Fruit fly (Drosophila melanogaster): ENCODE results near the gene CG6293.

- TF ChIP-seq Crg-1 (GFP tag; optimal IDR thresholded peaks at IDR 0.05) (no peak), tj (GFP tag; optimal IDR thresholded peaks at IDR 0.05) (no peak), kay (GFP tag; ENCODE audit: borderline replicate concordance) (peak; percentile 31), pad (GFP tag; optimal IDR thresholded peaks at IDR 0.05) (no peak), Clk (GFP tag; optimal IDR thresholded peaks at IDR 0.05) (no peak), toe (GFP tag; optimal IDR thresholded peaks at IDR 0.05) (no peak), bab1 (GFP tag; optimal IDR thresholded peaks at IDR 0.05) (no peak), cic (GFP tag; optimal IDR thresholded peaks at IDR 0.05) (no peak), Hr96 (GFP tag; optimal IDR thresholded peaks at IDR 0.05) (no peak), CG1620 (GFP tag; optimal IDR thresholded peaks at IDR 0.05) (no peak)
Measured at dm6 chr3R:10357364-10357676, 45.9 kb upstream of the CG6293 start.

Data from whole organism, adult.